Fruit fly (Drosophila melanogaster) whole organism, adult: ENCODE measurements around the gene CG17036.

ENCODE experiments used
- CG7101 ChIP-seq: fragments of 200-800 bp; sonication (Bioruptor generic); optimal IDR thresholded peaks from 2 replicates; lab custom pipeline; 2018; ENCODE audit warnings: missing biosample characterization, mild to moderate bottlenecking, missing genetic modification characterization, moderate library complexity
- Clk ChIP-seq: fragments of 200-800 bp; sonication (Bioruptor generic); optimal IDR thresholded peaks from 2 replicates; lab custom pipeline; 2017; ENCODE audit warnings: missing biosample characterization, missing genetic modification characterization
- Crg-1 ChIP-seq: fragments of 200-800 bp; sonication (Bioruptor generic); optimal IDR thresholded peaks from 2 replicates; lab custom pipeline; 2016; ENCODE audit warnings: missing biosample characterization, missing genetic modification characterization
- kay ChIP-seq: fragments of 200-800 bp; sonication (Bioruptor generic); peaks from one replicate; lab custom pipeline; 2016; ENCODE audit warnings: missing biosample characterization, missing genetic modification characterization, borderline replicate concordance
- pad ChIP-seq: fragments of 200-800 bp; sonication (Bioruptor generic); optimal IDR thresholded peaks from 3 replicates; lab custom pipeline; 2017; ENCODE audit warnings: missing biosample characterization, missing genetic modification characterization, mild to moderate bottlenecking, moderate library complexity, missing genetic modification reagents

- TF ChIP-seq kay (GFP tag; lab: Kevin White, UChicago) (no peak), pad (GFP tag; lab: Kevin White, UChicago) (no peak), Crg-1 (GFP tag; lab: Kevin White, UChicago) (no peak), CG7101 (tag; lab: Kevin White, UChicago) (no peak), Clk (GFP tag; lab: Kevin White, UChicago) (no peak)
Measured at dm6 chr2L:12656865-12657264, 43.7 kb downstream of the CG17036 start, which contains the start of gene pdm2.
